Worm (Caenorhabditis elegans) whole organism, early embryonic: Measurements from ENCODE around the gene ZK1240.9.

ENCODE experiments used
- F13C5.2 ChIP-seq: sonication (generic microtip); optimal IDR thresholded peaks from 2 replicates; lab custom pipeline; 2017; ENCODE audit warnings: mild to moderate bottlenecking, missing genetic modification characterization, inconsistent platforms, missing compliant biosample characterization
- aly-1 ChIP-seq: sonication (generic microtip); optimal IDR thresholded peaks from 2 replicates; lab custom pipeline; 2016; ENCODE audit warnings: missing genetic modification characterization, missing compliant biosample characterization
- ama-1 ChIP-seq: fragments of 150-350 bp; optimal IDR thresholded peaks from 2 replicates; lab custom pipeline; 2014
- ets-7 ChIP-seq: sonication (generic microtip); optimal IDR thresholded peaks from 2 replicates; lab custom pipeline; 2016; ENCODE audit warnings: missing genotype, missing genetic modification characterization, missing compliant biosample characterization
- flt-1 ChIP-seq: fragments of 200-800 bp; sonication (Bioruptor generic); IDR thresholded peaks from 2 replicates; pipeline ENCODE4 v1.3.6; 2022; ENCODE audit warnings: missing genetic modification characterization, missing compliant biosample characterization
- hnd-1 ChIP-seq: sonication (generic microtip); optimal IDR thresholded peaks from 2 replicates; lab custom pipeline; 2016; ENCODE audit warnings: missing genetic modification characterization, missing compliant biosample characterization
- pes-1 ChIP-seq: fragments of 200-800 bp; sonication (Bioruptor generic); IDR thresholded peaks from 2 replicates; pipeline ENCODE4 v1.3.6; 2022; ENCODE audit warnings: missing genetic modification reagents, missing genetic modification characterization, missing compliant biosample characterization
- scrt-1 ChIP-seq: fragments of 200-800 bp; sonication (Bioruptor generic); IDR thresholded peaks from 2 replicates; pipeline ENCODE4 v1.3.6; 2022; ENCODE audit warnings: missing genetic modification characterization, missing compliant biosample characterization
- tbx-37 ChIP-seq: fragments of 200-800 bp; sonication (Bioruptor generic); conservative IDR thresholded peaks from 2 replicates; pipeline ENCODE4 v1.3.6; 2022; ENCODE audit warnings: missing genetic modification reagents, missing genetic modification characterization, missing compliant biosample characterization

DNA sequence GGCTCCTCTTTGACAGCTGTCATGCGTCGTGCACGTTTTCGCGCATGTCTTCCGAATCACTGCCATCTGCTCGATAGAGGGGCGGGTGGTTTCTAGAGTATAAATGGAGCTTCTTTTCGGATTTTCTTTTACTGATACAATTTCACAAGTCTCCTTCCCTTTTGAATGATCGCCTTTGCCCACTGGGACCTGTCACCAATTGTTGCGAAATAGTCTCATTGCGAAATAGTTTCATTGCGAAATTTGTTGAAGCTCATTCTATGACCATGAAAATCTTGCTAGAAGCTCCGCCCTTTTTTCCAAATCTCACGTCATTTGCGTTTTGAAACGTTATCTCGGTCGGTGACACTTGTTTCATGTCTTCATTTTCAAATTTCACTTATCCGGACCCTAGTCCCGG lies 28.5 kb upstream of the ZK1240.9 start:
- no peak for TF ChIP-seq tbx-37
- no peak for TF ChIP-seq ama-1
- no peak for TF ChIP-seq aly-1
- TF ChIP-seq flt-1 (GFP tag; lab: Robert Waterston, UW) = no peak
- no peak for TF ChIP-seq pes-1 (GFP tag; lab: Robert Waterston, UW)
- TF ChIP-seq F13C5.2 (tag; lab: Kevin White, UChicago) = no peak
- no peak for TF ChIP-seq scrt-1 (GFP tag; lab: Robert Waterston, UW)
- TF ChIP-seq ets-7 (tag; lab: Kevin White, UChicago) = no peak
- TF ChIP-seq hnd-1 = no peak
